Worm (Caenorhabditis elegans) whole organism, L3 larva: Measurements from ENCODE around the gene F44F4.9.

Experiments used
- ama-1 ChIP-seq: fragments of 150-350 bp; optimal IDR thresholded peaks from 2 replicates; lab custom pipeline; 2018
- ceh-16 ChIP-seq: sonication (generic microtip); optimal IDR thresholded peaks from 2 replicates; lab custom pipeline; 2017; ENCODE audit warnings: missing biosample characterization, missing genetic modification characterization
- daf-12 ChIP-seq: fragments of 150-350 bp; optimal IDR thresholded peaks from 2 replicates; lab custom pipeline; 2014; ENCODE audit warnings: missing biosample characterization, missing genetic modification reagents, missing genetic modification characterization
- lin-15B ChIP-seq: fragments of 150-350 bp; optimal IDR thresholded peaks from 2 replicates; lab custom pipeline; 2014; ENCODE audit warnings: missing biosample characterization, missing genetic modification characterization
- nhr-11 ChIP-seq: fragments of 150-350 bp; optimal IDR thresholded peaks from 2 replicates; lab custom pipeline; 2014; ENCODE audit warnings: missing biosample characterization, missing genetic modification characterization
- nhr-12 ChIP-seq: fragments of 150-350 bp; optimal IDR thresholded peaks from 2 replicates; lab custom pipeline; 2014; ENCODE audit warnings: missing biosample characterization, missing genetic modification characterization
- nhr-237 ChIP-seq: fragments of 150-350 bp; optimal IDR thresholded peaks from 2 replicates; lab custom pipeline; 2014; ENCODE audit warnings: missing biosample characterization, missing genetic modification characterization
- nhr-25 ChIP-seq: sonication (generic microtip); optimal IDR thresholded peaks from 2 replicates; lab custom pipeline; 2017; ENCODE audit warnings: missing biosample characterization, missing genetic modification characterization
- nhr-28 ChIP-seq: fragments of 150-350 bp; optimal IDR thresholded peaks from 2 replicates; lab custom pipeline; 2014; ENCODE audit warnings: missing biosample characterization, missing genetic modification characterization
- snpc-4 ChIP-seq: fragments of 150-350 bp; optimal IDR thresholded peaks from 2 replicates; lab custom pipeline; 2014; ENCODE audit warnings: missing biosample characterization, missing genetic modification characterization

DNA sequence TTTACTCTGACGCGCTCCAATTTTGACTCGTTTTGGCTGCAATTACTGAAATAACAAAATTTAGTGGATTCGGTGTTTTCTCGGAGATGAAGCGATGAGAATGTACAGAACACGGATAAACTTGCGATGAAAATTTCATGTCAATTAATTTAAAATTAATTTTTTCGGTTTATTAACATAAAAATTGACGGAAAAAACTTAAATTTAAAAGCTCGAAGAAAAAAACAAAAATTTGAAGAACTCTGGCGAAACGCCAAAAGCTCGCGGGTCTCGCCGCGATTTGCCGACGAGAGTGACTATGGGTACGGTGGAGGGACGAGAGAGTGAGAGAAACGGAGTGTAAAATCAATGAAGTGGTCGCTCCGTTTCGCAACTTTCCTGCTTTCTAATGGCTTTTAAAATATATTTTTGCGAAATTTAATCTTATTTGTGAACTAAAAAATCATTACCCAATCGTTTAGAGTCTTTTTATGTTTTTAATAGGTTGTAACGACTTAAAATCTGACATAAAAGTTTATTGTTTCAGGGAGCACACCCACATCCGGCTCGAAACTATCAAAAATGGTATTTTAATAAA is 46.9 kb downstream of the F44F4.9 start, which contains the start of the genes gmps-1 and cap-2:
- TF ChIP-seq nhr-237 (tag; lab: Kevin White, UChicago) = no peak
- peak; percentile 68 for TF ChIP-seq nhr-28
- TF ChIP-seq lin-15B (tag; lab: Kevin White, UChicago) = peak; percentile 93
- TF ChIP-seq nhr-25 (tag; lab: Kevin White, UChicago) = peak; percentile 93
- TF ChIP-seq snpc-4 (tag; lab: Kevin White, UChicago) = peak; percentile 79
- no peak for TF ChIP-seq ceh-16 (tag; lab: Kevin White, UChicago)
- peak; percentile 77 for TF ChIP-seq ama-1 (lab: Kevin White, UChicago)
- TF ChIP-seq nhr-12 (tag; lab: Kevin White, UChicago) = no peak
- TF ChIP-seq nhr-11 (tag; lab: Kevin White, UChicago) = peak; percentile 74
- TF ChIP-seq daf-12 (tag; lab: Kevin White, UChicago) = no peak
